Worm (Caenorhabditis elegans) whole organism, midembryonic: ENCODE data around the gene cdh-10.

Experiments used
- T22C8.4 ChIP-seq: fragments of 200-800 bp; sonication (Bioruptor generic); IDR thresholded peaks from 2 replicates; pipeline ENCODE4 v1.3.6; 2022; ENCODE audit warnings: missing genetic modification characterization, missing compliant biosample characterization
- cog-1 ChIP-seq: sonication (generic microtip); optimal IDR thresholded peaks from 2 replicates; lab custom pipeline; 2016; ENCODE audit warnings: missing genetic modification characterization, missing compliant biosample characterization
- flt-1 ChIP-seq: fragments of 200-800 bp; sonication (Bioruptor generic); IDR thresholded peaks from 2 replicates; pipeline ENCODE4 v1.3.6; 2022; ENCODE audit warnings: missing genetic modification characterization, missing compliant biosample characterization
- klf-2 ChIP-seq: fragments of 200-800 bp; sonication (Bioruptor generic); conservative IDR thresholded peaks from 2 replicates; pipeline ENCODE4 v1.3.6; 2022; ENCODE audit warnings: missing genetic modification reagents, missing genetic modification characterization, missing compliant biosample characterization
- med-1 ChIP-seq: sonication (generic microtip); optimal IDR thresholded peaks from 2 replicates; lab custom pipeline; 2017; ENCODE audit warnings: missing genetic modification characterization, mild to moderate bottlenecking, missing compliant biosample characterization, antibody characterized with exemption, missing genetic modification reagents; ENCODE audit not compliant: insufficient read depth
- ref-1 ChIP-seq: fragments of 200-800 bp; sonication (Bioruptor generic); conservative IDR thresholded peaks from 2 replicates; pipeline ENCODE4 v1.3.6; 2022; ENCODE audit warnings: missing genetic modification reagents, missing genetic modification characterization, missing compliant biosample characterization
- tab-1 ChIP-seq: fragments of 200-800 bp; sonication (Bioruptor generic); IDR thresholded peaks from 2 replicates; pipeline ENCODE4 v1.3.6; 2022; ENCODE audit warnings: missing genetic modification characterization, missing compliant biosample characterization
- ztf-23 ChIP-seq: fragments of 200-800 bp; sonication (Bioruptor generic); IDR thresholded peaks from 2 replicates; pipeline ENCODE4 v1.3.6; 2022; ENCODE audit warnings: missing genetic modification reagents, missing genetic modification characterization, missing compliant biosample characterization
- ztf-29 ChIP-seq: fragments of 200-800 bp; sonication (Bioruptor generic); IDR thresholded peaks from 2 replicates; pipeline ENCODE4 v1.3.6; 2022; ENCODE audit warnings: missing genetic modification reagents, missing genetic modification characterization, missing compliant biosample characterization

cdh-10 gene

DNA sequence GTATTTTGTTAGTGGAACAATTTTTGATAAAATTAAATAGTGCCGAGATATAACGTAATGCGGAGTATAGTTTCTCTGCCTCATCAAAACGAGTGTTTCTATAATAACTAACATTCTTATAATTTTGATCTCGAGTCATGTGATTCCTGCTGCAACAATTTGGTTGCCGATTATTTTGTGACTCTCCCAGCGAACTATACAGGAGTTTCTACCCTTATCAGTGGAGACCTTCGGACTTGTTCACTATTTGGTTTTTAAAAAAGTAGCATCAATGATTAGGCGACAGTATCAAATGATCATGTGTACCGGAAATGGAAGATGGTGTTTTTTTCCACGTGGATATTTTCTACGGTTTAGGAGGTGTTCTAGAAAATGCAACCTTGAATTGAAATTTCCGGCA lies 3.1 kb upstream of the cdh-10 start:
- TF ChIP-seq med-1 (GFP tag; lab: Kevin White, UChicago): no peak
- no peak for TF ChIP-seq tab-1
- no peak for TF ChIP-seq ref-1 (GFP tag; lab: Robert Waterston, UW)

DNA sequence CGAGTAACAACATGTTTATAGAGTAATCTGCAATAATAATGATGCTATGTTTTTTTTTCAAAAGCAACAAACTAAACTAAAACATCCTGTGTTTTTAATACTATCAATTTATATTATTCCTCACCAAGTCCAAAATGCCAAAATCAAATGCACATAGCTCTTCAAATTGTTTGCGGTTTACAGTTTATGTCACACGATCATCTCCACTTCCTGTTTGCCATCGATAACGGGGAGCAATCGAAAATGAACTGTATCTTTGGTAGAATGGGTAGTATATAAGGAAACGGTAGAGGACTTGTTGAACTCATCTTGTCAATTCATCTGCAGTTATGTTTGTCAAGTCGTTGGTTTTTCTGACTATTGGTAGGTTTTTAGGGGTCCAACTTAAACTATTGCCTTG lies 987 bp upstream of the cdh-10 start, which contains the start of gene ilys-3:
TSS of gene ilys-3 (plus strand) at position 301 of the 400 bp plus-strand sequence.
- TF ChIP-seq klf-2 (GFP tag; lab: Robert Waterston, UW): no peak
- TF ChIP-seq flt-1: no peak
- no peak for TF ChIP-seq med-1 (GFP tag; lab: Kevin White, UChicago)
- no peak for TF ChIP-seq tab-1
- TF ChIP-seq cog-1: no peak
- no peak for TF ChIP-seq ref-1 (GFP tag; lab: Robert Waterston, UW)
- TF ChIP-seq ztf-23 (GFP tag; lab: Robert Waterston, UW): no peak
- TF ChIP-seq T22C8.4 (GFP tag; lab: Robert Waterston, UW): no peak
- no peak for TF ChIP-seq ztf-29 (GFP tag; lab: Robert Waterston, UW)

DNA sequence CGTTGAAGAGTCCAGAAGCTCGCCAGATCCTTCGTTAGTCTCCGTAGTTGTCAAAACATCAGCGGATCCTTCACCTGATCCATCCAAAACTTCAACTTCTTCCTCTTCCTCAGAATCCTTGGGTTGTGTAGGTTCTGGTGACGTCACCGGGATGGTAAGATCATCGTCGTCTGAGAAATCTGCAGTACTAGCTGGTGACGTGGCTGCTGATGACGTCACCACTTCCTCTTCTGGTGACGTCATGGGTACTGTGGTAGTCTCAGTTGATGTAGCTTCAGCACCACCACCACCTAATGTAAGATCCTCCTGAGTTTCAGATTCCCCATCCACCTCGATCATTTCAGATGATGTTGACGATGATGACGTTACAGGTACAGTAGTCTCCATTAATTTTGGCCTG lies 1.8 kb downstream of the cdh-10 start:
- TF ChIP-seq ztf-29 (GFP tag; lab: Robert Waterston, UW): no peak
- no peak for TF ChIP-seq ref-1 (GFP tag; lab: Robert Waterston, UW)
- TF ChIP-seq flt-1: no peak
- TF ChIP-seq ztf-23 (GFP tag; lab: Robert Waterston, UW): no peak
- no peak for TF ChIP-seq cog-1
- TF ChIP-seq med-1 (GFP tag; lab: Kevin White, UChicago): no peak
- no peak for TF ChIP-seq tab-1
- no peak for TF ChIP-seq klf-2 (GFP tag; lab: Robert Waterston, UW)
- no peak for TF ChIP-seq T22C8.4 (GFP tag; lab: Robert Waterston, UW)

DNA sequence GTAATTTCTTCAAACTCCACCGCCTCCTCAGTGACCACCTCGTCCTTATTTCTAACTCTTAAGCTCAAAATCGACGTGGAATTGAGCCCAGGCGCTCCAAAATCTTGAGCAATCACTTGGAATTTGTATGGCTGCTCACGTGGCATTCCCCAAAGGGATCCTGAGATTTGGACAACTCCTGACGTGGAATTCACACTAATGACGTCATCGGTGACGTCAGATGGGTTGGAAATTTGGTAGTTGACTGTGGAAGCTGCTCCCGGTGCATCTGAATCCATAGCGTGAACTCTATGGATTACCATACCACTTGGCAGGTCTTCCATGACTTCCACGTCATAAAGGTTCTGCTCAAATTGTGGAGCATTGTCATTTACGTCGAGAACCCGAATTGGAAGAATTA lies 8.0 kb downstream of the cdh-10 start:
- TF ChIP-seq ztf-29 (GFP tag; lab: Robert Waterston, UW) (no peak), flt-1 (no peak), med-1 (GFP tag; lab: Kevin White, UChicago) (no peak), klf-2 (GFP tag; lab: Robert Waterston, UW) (no peak), ref-1 (GFP tag; lab: Robert Waterston, UW) (no peak), ztf-23 (GFP tag; lab: Robert Waterston, UW) (no peak), tab-1 (no peak), cog-1 (no peak), T22C8.4 (GFP tag; lab: Robert Waterston, UW) (no peak)

DNA sequence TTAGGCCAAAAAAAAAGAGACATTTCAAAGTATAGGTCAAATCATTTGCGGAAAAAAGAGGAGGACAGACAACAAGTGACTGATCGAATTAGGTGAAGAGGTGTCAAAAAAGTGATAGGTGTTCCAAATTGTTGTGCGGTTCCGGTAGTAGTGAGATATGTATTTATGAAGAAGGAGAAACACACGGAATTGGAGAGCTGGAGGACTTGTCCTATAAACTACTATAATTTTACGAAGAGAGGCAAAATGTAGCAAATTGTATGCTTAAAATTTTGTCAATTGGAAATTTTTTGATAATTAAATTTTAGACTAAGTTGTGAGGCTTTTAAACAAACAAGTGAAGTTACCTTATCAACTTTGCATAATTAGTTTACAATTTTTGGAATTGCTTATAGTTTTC lies 11.5 kb downstream of the cdh-10 start:
- TF ChIP-seq tab-1 (no peak), flt-1 (no peak)

DNA sequence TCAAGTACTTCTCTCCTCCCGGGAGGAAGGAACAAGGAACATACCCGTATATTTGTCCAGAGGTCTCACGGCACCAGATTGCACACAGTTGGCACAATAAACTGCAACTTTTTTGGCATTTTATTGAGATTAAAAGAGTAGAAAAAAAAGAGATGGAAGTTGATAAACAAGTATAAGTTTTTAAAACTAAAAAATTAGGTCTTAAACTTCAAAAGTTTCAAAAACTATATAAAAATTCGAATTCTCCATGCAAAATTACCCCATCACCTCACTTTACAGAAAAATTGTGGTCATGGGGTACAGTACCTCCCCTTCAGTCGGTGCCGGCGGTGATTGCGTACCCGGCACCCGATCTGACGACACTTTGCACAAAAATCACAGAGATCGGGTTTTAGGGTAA lies 11.9 kb downstream of the cdh-10 start, which contains the start of gene C45G7.13:
TSS of gene C45G7.13 (minus strand) at position 101 of the 400 bp plus-strand sequence.
- TF ChIP-seq ref-1 (GFP tag; lab: Robert Waterston, UW): no peak
- no peak for TF ChIP-seq tab-1
- TF ChIP-seq T22C8.4 (GFP tag; lab: Robert Waterston, UW): no peak
- no peak for TF ChIP-seq ztf-23 (GFP tag; lab: Robert Waterston, UW)
- TF ChIP-seq cog-1: no peak
- TF ChIP-seq ztf-29 (GFP tag; lab: Robert Waterston, UW): no peak
- no peak for TF ChIP-seq flt-1
- TF ChIP-seq klf-2 (GFP tag; lab: Robert Waterston, UW): no peak
- no peak for TF ChIP-seq med-1 (GFP tag; lab: Kevin White, UChicago)

DNA sequence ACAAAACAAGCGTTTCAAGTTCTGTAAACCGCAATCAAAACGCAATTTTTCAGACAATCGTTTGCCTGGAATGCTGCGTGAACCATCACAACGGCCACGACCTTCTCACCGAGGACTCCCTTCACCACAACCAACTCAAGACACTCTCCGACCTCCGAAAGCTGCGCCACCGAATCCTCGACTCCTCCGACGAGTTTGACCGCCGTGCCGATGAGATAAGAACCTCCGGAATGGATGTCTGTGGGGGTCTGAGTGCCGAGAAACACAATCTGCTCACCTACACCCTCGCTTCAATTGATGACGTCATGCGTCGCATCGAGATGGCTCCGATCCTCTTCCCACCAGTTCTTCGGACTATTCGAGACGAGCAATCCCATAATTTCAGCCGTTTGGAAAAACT lies 28.8 kb downstream of the cdh-10 start:
- TF ChIP-seq med-1 (GFP tag; lab: Kevin White, UChicago) (no peak), klf-2 (GFP tag; lab: Robert Waterston, UW) (no peak), ztf-23 (GFP tag; lab: Robert Waterston, UW) (no peak), flt-1 (no peak), ref-1 (GFP tag; lab: Robert Waterston, UW) (no peak), T22C8.4 (GFP tag; lab: Robert Waterston, UW) (no peak), cog-1 (no peak), tab-1 (no peak), ztf-29 (GFP tag; lab: Robert Waterston, UW) (no peak)

DNA sequence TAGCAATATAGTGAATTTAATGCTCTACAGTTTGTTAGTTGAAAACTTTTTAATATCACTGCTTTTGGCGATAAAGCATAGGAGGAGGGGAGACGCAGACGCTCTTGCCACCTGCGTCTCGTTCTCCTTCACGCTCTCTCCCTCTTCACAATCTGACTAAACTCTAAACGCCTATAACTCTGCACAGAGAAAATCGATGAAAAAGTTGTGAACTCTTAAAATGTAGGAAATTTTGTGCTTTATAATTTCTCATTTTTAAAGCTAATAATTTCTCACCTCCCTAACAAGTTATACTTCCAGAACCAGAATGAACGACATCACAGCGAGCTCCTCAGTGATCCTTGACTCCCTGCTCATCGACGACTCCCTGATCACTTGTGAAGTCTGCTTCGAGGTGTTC lies 30.5 kb downstream of the cdh-10 start, which contains the start of gene C45G7.4:
TSS of gene C45G7.4 (plus strand) at position 301 of the 400 bp plus-strand sequence.
- TF ChIP-seq ref-1 (GFP tag; lab: Robert Waterston, UW): no peak
- TF ChIP-seq flt-1: no peak

ce11 chrIV:2416738-2417137 lies 46.4 kb downstream of the cdh-10 start:
- TF ChIP-seq flt-1 (no peak), T22C8.4 (GFP tag; lab: Robert Waterston, UW) (no peak), ztf-29 (GFP tag; lab: Robert Waterston, UW) (no peak), med-1 (GFP tag; lab: Kevin White, UChicago) (no peak), ref-1 (GFP tag; lab: Robert Waterston, UW) (no peak), ztf-23 (GFP tag; lab: Robert Waterston, UW) (no peak), klf-2 (GFP tag; lab: Robert Waterston, UW) (no peak)

DNA sequence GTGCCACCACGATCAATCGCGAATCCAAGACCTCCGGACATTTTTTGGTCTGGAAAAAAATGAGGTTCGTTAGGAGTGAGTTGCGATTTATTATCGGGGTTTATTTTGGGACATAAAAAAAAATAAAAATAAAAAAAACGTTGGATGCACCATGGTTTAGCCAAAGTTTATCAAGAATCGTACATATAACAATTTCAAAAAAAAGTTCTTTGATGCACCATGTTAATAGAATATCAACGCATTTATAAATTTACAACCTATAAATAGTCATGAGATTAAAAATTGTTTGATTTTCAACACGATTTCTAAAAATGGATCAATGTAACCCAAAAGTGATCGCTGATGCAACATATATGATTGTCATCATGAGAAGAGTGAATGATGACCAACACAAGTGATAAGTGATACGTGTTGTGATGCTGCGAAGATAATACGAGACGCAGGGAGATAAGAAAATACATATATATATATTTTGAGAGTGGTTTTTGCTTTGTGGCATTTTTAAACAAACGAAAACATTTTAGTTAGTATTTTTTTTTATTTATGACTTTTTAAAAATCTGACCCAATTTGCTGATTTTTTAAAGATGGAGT lies 50.7 kb downstream of the cdh-10 start, which contains the start of gene Y38F2AR.12:
TSS of gene Y38F2AR.12 (minus strand) at position 51 of the 593 bp plus-strand sequence.
- TF ChIP-seq tab-1 (no peak), med-1 (GFP tag; lab: Kevin White, UChicago) (no peak), ref-1 (GFP tag; lab: Robert Waterston, UW) (no peak), ztf-23 (GFP tag; lab: Robert Waterston, UW) (no peak), flt-1 (no peak), cog-1 (no peak), klf-2 (GFP tag; lab: Robert Waterston, UW) (no peak), T22C8.4 (GFP tag; lab: Robert Waterston, UW) (no peak), ztf-29 (GFP tag; lab: Robert Waterston, UW) (no peak)
